Fruit fly (Drosophila melanogaster) whole organism, embryonic: ENCODE data around the gene Pax.
A peak's percentile ranks its signal among the peaks of the same experiment; 100 is the strongest.

ENCODE experiments used
- Asciz ChIP-seq: fragments of 200-800 bp; sonication (Bioruptor generic); optimal IDR thresholded peaks from 2 replicates; lab custom pipeline; 2017; ENCODE audit warnings: missing biosample characterization, mild to moderate bottlenecking, missing genetic modification characterization, missing genetic modification reagents
- B-H2 ChIP-seq: fragments of 200-800 bp; sonication (Bioruptor generic); optimal IDR thresholded peaks from 2 replicates; lab custom pipeline; 2018; ENCODE audit warnings: missing biosample characterization, mild to moderate bottlenecking, missing genetic modification characterization
- Blimp-1 ChIP-seq: fragments of 200-800 bp; sonication (Bioruptor generic); optimal IDR thresholded peaks from 3 replicates; lab custom pipeline; 2018; ENCODE audit warnings: missing biosample characterization, missing genetic modification characterization, mild to moderate bottlenecking, moderate library complexity, missing genetic modification reagents
- CG1024 ChIP-seq: fragments of 200-800 bp; sonication (Bioruptor generic); IDR thresholded peaks from 2 replicates; pipeline ENCODE4 v1.3.6; 2022; ENCODE audit warnings: missing biosample characterization, missing genetic modification characterization
- CG10543 ChIP-seq: fragments of 200-800 bp; sonication (Bioruptor generic); optimal IDR thresholded peaks from 3 replicates; lab custom pipeline; 2017; ENCODE audit warnings: missing biosample characterization, mild to moderate bottlenecking, missing genetic modification characterization, moderate library complexity
- CG11456 ChIP-seq: fragments of 200-800 bp; sonication (Bioruptor generic); IDR thresholded peaks from 3 replicates; pipeline ENCODE4 v1.3.6; 2022; ENCODE audit warnings: missing biosample characterization, missing genetic modification characterization
- CG14014 ChIP-seq: fragments of 200-800 bp; sonication (Bioruptor generic); IDR thresholded peaks from 2 replicates; pipeline ENCODE4 v1.3.6; 2022; ENCODE audit warnings: missing biosample characterization, missing genetic modification characterization
- CG15479 ChIP-seq: fragments of 200-800 bp; sonication (Bioruptor generic); optimal IDR thresholded peaks from 3 replicates; lab custom pipeline; 2019; ENCODE audit warnings: missing biosample characterization, mild to moderate bottlenecking, missing genetic modification characterization, moderate library complexity
- CG1603 ChIP-seq: fragments of 200-800 bp; sonication (Bioruptor generic); optimal IDR thresholded peaks from 2 replicates; lab custom pipeline; 2019; ENCODE audit warnings: missing biosample characterization, mild to moderate bottlenecking, missing genetic modification characterization, moderate library complexity
- CG16779 ChIP-seq: fragments of 200-800 bp; sonication (Bioruptor generic); IDR thresholded peaks from 2 replicates; pipeline ENCODE4 v1.3.6; 2022; ENCODE audit warnings: missing biosample characterization, missing genetic modification characterization
- CG2202 ChIP-seq: fragments of 200-800 bp; sonication (Bioruptor generic); optimal IDR thresholded peaks from 2 replicates; lab custom pipeline; 2018; ENCODE audit warnings: missing biosample characterization, mild to moderate bottlenecking, missing genetic modification characterization
- CG30403 ChIP-seq: fragments of 200-800 bp; sonication (Bioruptor generic); optimal IDR thresholded peaks from 3 replicates; lab custom pipeline; 2016; ENCODE audit warnings: missing biosample characterization, missing genetic modification characterization
- CG32772 ChIP-seq: fragments of 200-800 bp; sonication (Bioruptor generic); IDR thresholded peaks from 2 replicates; pipeline ENCODE4 v1.3.6; 2022; ENCODE audit warnings: missing biosample characterization, missing genetic modification characterization
- CG34224 ChIP-seq: fragments of 200-800 bp; sonication (Bioruptor generic); IDR thresholded peaks from 3 replicates; pipeline ENCODE4 v1.3.6; 2022; ENCODE audit warnings: missing biosample characterization, missing genetic modification characterization; ENCODE audit not compliant: partially characterized antibody
- CG4360 ChIP-seq: fragments of 200-800 bp; sonication (Bioruptor generic); IDR thresholded peaks from 2 replicates; pipeline ENCODE4 v1.3.6; 2022; ENCODE audit warnings: missing biosample characterization, missing genetic modification characterization
- CG43689 ChIP-seq: fragments of 200-800 bp; sonication (Bioruptor generic); IDR thresholded peaks from 2 replicates; pipeline ENCODE4 v1.3.6; 2022; ENCODE audit warnings: missing biosample characterization, missing genetic modification characterization
- CG4424 ChIP-seq: fragments of 200-800 bp; sonication (Bioruptor generic); optimal IDR thresholded peaks from 3 replicates; lab custom pipeline; 2016; ENCODE audit warnings: missing biosample characterization, missing genetic modification characterization
- CG6272 ChIP-seq: fragments of 200-800 bp; sonication (Bioruptor generic); IDR thresholded peaks from 2 replicates; pipeline ENCODE4 v1.3.6; 2022; ENCODE audit warnings: missing biosample characterization, missing genetic modification characterization
- CG7839 ChIP-seq: fragments of 200-800 bp; sonication (Bioruptor generic); optimal IDR thresholded peaks from 3 replicates; lab custom pipeline; 2018; ENCODE audit warnings: missing biosample characterization, mild to moderate bottlenecking, missing genetic modification characterization, moderate library complexity
- CG7963 ChIP-seq: fragments of 200-800 bp; sonication (Bioruptor generic); IDR thresholded peaks from 3 replicates; pipeline ENCODE4 v1.3.6; 2022; ENCODE audit warnings: missing biosample characterization, missing genetic modification characterization; ENCODE audit not compliant: partially characterized antibody
- CG8478 ChIP-seq: fragments of >200 bp; optimal IDR thresholded peaks from 2 replicates; lab custom pipeline; 2018
- Dad ChIP-seq: fragments of 200-800 bp; sonication (Bioruptor generic); optimal IDR thresholded peaks from 3 replicates; lab custom pipeline; 2016; ENCODE audit warnings: missing biosample characterization, missing genetic modification characterization
- Dbx ChIP-seq: fragments of 200-800 bp; sonication (Bioruptor generic); IDR thresholded peaks from 3 replicates; pipeline ENCODE4 v1.3.6; 2022; ENCODE audit warnings: missing biosample characterization, missing genetic modification characterization
- E2f2 ChIP-seq: fragments of 200-800 bp; sonication (Bioruptor generic); IDR thresholded peaks from 2 replicates; pipeline ENCODE4 v1.3.6; 2022; ENCODE audit warnings: missing biosample characterization, missing genetic modification characterization
- ERR ChIP-seq: fragments of 200-800 bp; sonication (Bioruptor generic); optimal IDR thresholded peaks from 2 replicates; lab custom pipeline; 2016; ENCODE audit warnings: missing biosample characterization, missing genetic modification characterization
- Fer3 ChIP-seq: fragments of 200-800 bp; sonication (Bioruptor generic); optimal IDR thresholded peaks from 2 replicates; lab custom pipeline; 2018; ENCODE audit warnings: missing biosample characterization, mild to moderate bottlenecking, missing genetic modification characterization, moderate library complexity
- HLH4C ChIP-seq: fragments of 200-800 bp; sonication (Bioruptor generic); IDR thresholded peaks from 3 replicates; pipeline ENCODE4 v1.3.6; 2022; ENCODE audit warnings: missing biosample characterization, missing genetic modification characterization; ENCODE audit not compliant: partially characterized antibody
- Hr3 ChIP-seq: fragments of 200-800 bp; sonication (Bioruptor generic); optimal IDR thresholded peaks from 3 replicates; lab custom pipeline; 2016; ENCODE audit warnings: missing biosample characterization, missing genetic modification characterization
- Jarid2 ChIP-seq: fragments of 200-800 bp; sonication (Bioruptor generic); optimal IDR thresholded peaks from 3 replicates; lab custom pipeline; 2017; ENCODE audit warnings: mild to moderate bottlenecking, missing biosample characterization, missing genetic modification reagents, missing genetic modification characterization
- Mes4 ChIP-seq: fragments of 200-800 bp; sonication (Bioruptor generic); optimal IDR thresholded peaks from 2 replicates; lab custom pipeline; 2016; ENCODE audit warnings: missing biosample characterization, missing genetic modification characterization
- Myb ChIP-seq: fragments of 200-800 bp; sonication (Bioruptor generic); optimal IDR thresholded peaks from 2 replicates; lab custom pipeline; 2016; ENCODE audit warnings: missing biosample characterization, missing genetic modification characterization
- Xbp1 ChIP-seq: fragments of 200-800 bp; sonication (Bioruptor generic); optimal IDR thresholded peaks from 3 replicates; lab custom pipeline; 2016; ENCODE audit warnings: missing biosample characterization, mild to moderate bottlenecking, missing genetic modification characterization
- aop ChIP-seq: fragments of 200-800 bp; sonication (Bioruptor generic); IDR thresholded peaks from 2 replicates; pipeline ENCODE4 v1.3.6; 2022; ENCODE audit warnings: missing biosample characterization, missing genetic modification characterization
- bigmax ChIP-seq: fragments of 200-800 bp; sonication (Bioruptor generic); optimal IDR thresholded peaks from 2 replicates; lab custom pipeline; 2018; ENCODE audit warnings: missing biosample characterization, mild to moderate bottlenecking, missing genetic modification characterization
- dm ChIP-seq: fragments of 200-800 bp; sonication (Bioruptor generic); optimal IDR thresholded peaks from 3 replicates; lab custom pipeline; 2016; ENCODE audit warnings: missing biosample characterization, missing genetic modification characterization
- ems ChIP-seq: fragments of 200-800 bp; sonication (Bioruptor generic); optimal IDR thresholded peaks from 3 replicates; lab custom pipeline; 2016; ENCODE audit warnings: missing biosample characterization, missing genetic modification characterization
- hth ChIP-seq: fragments of >200 bp; optimal IDR thresholded peaks from 2 replicates; lab custom pipeline; 2017; ENCODE audit warnings: inconsistent platforms
- kah ChIP-seq: fragments of 200-800 bp; sonication (Bioruptor generic); optimal IDR thresholded peaks from 2 replicates; lab custom pipeline; 2018; ENCODE audit warnings: missing biosample characterization, mild to moderate bottlenecking, missing genetic modification characterization
- lmd ChIP-seq: fragments of 200-800 bp; sonication (Bioruptor generic); IDR thresholded peaks from 2 replicates; pipeline ENCODE4 v1.3.6; 2022; ENCODE audit warnings: missing biosample characterization, missing genetic modification characterization
- mirr ChIP-seq: fragments of 200-800 bp; sonication (Bioruptor generic); optimal IDR thresholded peaks from 3 replicates; lab custom pipeline; 2018; ENCODE audit warnings: missing biosample characterization, mild to moderate bottlenecking, missing genetic modification characterization
- nerfin-1 ChIP-seq: fragments of 200-800 bp; sonication (Bioruptor generic); optimal IDR thresholded peaks from 3 replicates; lab custom pipeline; 2019; ENCODE audit warnings: missing biosample characterization, mild to moderate bottlenecking, missing genetic modification characterization, moderate library complexity
- phol ChIP-seq: fragments of 200-800 bp; sonication (Bioruptor generic); optimal IDR thresholded peaks from 3 replicates; lab custom pipeline; 2018; ENCODE audit warnings: missing biosample characterization, mild to moderate bottlenecking, missing genetic modification characterization, moderate library complexity
- sna ChIP-seq: fragments of 200-800 bp; sonication (Bioruptor generic); IDR thresholded peaks from 2 replicates; pipeline ENCODE4 v1.3.6; 2022; ENCODE audit warnings: missing biosample characterization, missing genetic modification characterization; ENCODE audit not compliant: partially characterized antibody
- sob ChIP-seq: fragments of 200-800 bp; sonication (Bioruptor generic); IDR thresholded peaks from 2 replicates; pipeline ENCODE4 v1.3.6; 2022; ENCODE audit warnings: missing biosample characterization, missing genetic modification characterization
- stc ChIP-seq: fragments of 200-800 bp; sonication (Bioruptor generic); IDR thresholded peaks from 2 replicates; pipeline ENCODE4 v1.3.6; 2022; ENCODE audit warnings: missing biosample characterization, missing genetic modification characterization
- sug ChIP-seq: fragments of 200-800 bp; optimal IDR thresholded peaks from 2 replicates; lab custom pipeline; 2019; ENCODE audit warnings: missing biosample characterization, mild to moderate bottlenecking, missing genetic modification characterization, moderate library complexity
- tio ChIP-seq: fragments of 200-800 bp; sonication (Bioruptor generic); optimal IDR thresholded peaks from 2 replicates; lab custom pipeline; 2017; ENCODE audit warnings: missing biosample characterization, missing genetic modification characterization, inconsistent platforms
- toy ChIP-seq: fragments of 200-800 bp; sonication (Bioruptor generic); IDR thresholded peaks from 2 replicates; pipeline ENCODE4 v1.3.6; 2022; ENCODE audit warnings: missing biosample characterization, missing genetic modification characterization
- tx ChIP-seq: fragments of 200-800 bp; sonication (Bioruptor generic); optimal IDR thresholded peaks from 2 replicates; lab custom pipeline; 2016; ENCODE audit warnings: missing biosample characterization, missing genetic modification characterization

The Pax gene

dm6 chr2L:19452535-19453317, 26.3 kb upstream of the Pax start (continued):
- TF ChIP-seq Jarid2 (GFP tag; lab: Kevin White, UChicago), result no peak
- TF ChIP-seq nerfin-1 (tag; lab: Kevin White, UChicago), result peak; percentile 97
- TF ChIP-seq Mes4 (GFP tag; lab: Kevin White, UChicago), result no peak
- TF ChIP-seq Fer3 (tag; lab: Kevin White, UChicago), result no peak
- no peak for TF ChIP-seq Dad (GFP tag; lab: Kevin White, UChicago)
- TF ChIP-seq CG1024 (GFP tag; lab: Robert Waterston, UW), result 0 out of 2 replicates have a peak, but pooled peaks have one; percentile 2
- TF ChIP-seq ERR (GFP tag; lab: Kevin White, UChicago), result no peak
- no peak for TF ChIP-seq HLH4C
- TF ChIP-seq tio (GFP tag; lab: Kevin White, UChicago), result no peak
- TF ChIP-seq CG43689 (GFP tag; lab: Robert Waterston, UW), result no peak
- TF ChIP-seq ems (GFP tag; lab: Kevin White, UChicago), result peak; percentile 1
- peak; percentile 21 for TF ChIP-seq Hr3 (GFP tag; lab: Kevin White, UChicago)
- no peak for TF ChIP-seq sug
- TF ChIP-seq E2f2 (GFP tag; lab: Robert Waterston, UW), result peak; percentile 75
- no peak for TF ChIP-seq mirr (GFP tag; lab: Kevin White, UChicago)
- 0 out of 3 replicates have a peak, but pooled peaks have one; percentile 22 for TF ChIP-seq CG11456 (GFP tag; lab: Robert Waterston, UW)
- peak; percentile 36 for TF ChIP-seq Myb (GFP tag; lab: Kevin White, UChicago)
- no peak for TF ChIP-seq toy
- TF ChIP-seq Xbp1 (GFP tag; lab: Kevin White, UChicago), result peak; percentile 5
- peak; percentile 1 for TF ChIP-seq dm (GFP tag; lab: Kevin White, UChicago)
- no peak for TF ChIP-seq CG2202 (tag; lab: Kevin White, UChicago)
- TF ChIP-seq Asciz (GFP tag; lab: Kevin White, UChicago), result no peak
- peak; percentile 56; the same call in 1 of the 2 replicates for TF ChIP-seq lmd (GFP tag; lab: Robert Waterston, UW)
- TF ChIP-seq CG32772 (GFP tag; lab: Robert Waterston, UW), result peak; percentile 36; the same call in 1 of the 2 replicates
- TF ChIP-seq CG15479 (GFP tag; lab: Kevin White, UChicago), result peak; percentile 76
- no peak; the same call in 1 of the 2 replicates for TF ChIP-seq sna (GFP tag; lab: Robert Waterston, UW)
- no peak for TF ChIP-seq CG4360 (GFP tag; lab: Robert Waterston, UW)
- 0 out of 2 replicates have a peak, but pooled peaks have one; percentile 42 for TF ChIP-seq CG14014 (GFP tag; lab: Robert Waterston, UW)
- no peak for TF ChIP-seq B-H2 (GFP tag; lab: Kevin White, UChicago)
- TF ChIP-seq CG16779, result 0 out of 2 replicates have a peak, but pooled peaks have one; percentile 3
- TF ChIP-seq Blimp-1 (GFP tag; lab: Kevin White, UChicago), result peak; percentile 4
- TF ChIP-seq CG30403 (GFP tag; lab: Kevin White, UChicago), result peak; percentile 25
- TF ChIP-seq CG7963, result 0 out of 3 replicates have a peak, but pooled peaks have one; percentile 17
- no peak for TF ChIP-seq CG1603 (tag; lab: Kevin White, UChicago)
- TF ChIP-seq aop (GFP tag; lab: Robert Waterston, UW), result no peak
- peak; percentile 18 for TF ChIP-seq CG10543 (GFP tag; lab: Kevin White, UChicago)
- TF ChIP-seq phol, result peak; percentile 78
- peak; percentile 36; the same call in 1 of the 3 replicates for TF ChIP-seq Dbx (GFP tag; lab: Robert Waterston, UW)
- TF ChIP-seq CG7839 (tag; lab: Kevin White, UChicago), result peak; percentile 32
- no peak for TF ChIP-seq bigmax (GFP tag; lab: Kevin White, UChicago)
- 0 out of 2 replicates have a peak, but pooled peaks have one; percentile 29 for TF ChIP-seq sob (GFP tag; lab: Robert Waterston, UW)
- TF ChIP-seq tx (GFP tag; lab: Kevin White, UChicago), result no peak
- TF ChIP-seq hth (lab: Kevin White, UChicago), result no peak
- TF ChIP-seq CG4424 (GFP tag; lab: Kevin White, UChicago), result no peak
- TF ChIP-seq kah (GFP tag; lab: Kevin White, UChicago), result no peak
- no peak for TF ChIP-seq CG8478 (lab: Kevin White, UChicago)
- TF ChIP-seq stc (GFP tag; lab: Robert Waterston, UW), result no peak
- peak; percentile 21; the same call in 2 of the 3 replicates for TF ChIP-seq CG34224 (GFP tag; lab: Robert Waterston, UW)
- no peak for TF ChIP-seq CG6272 (GFP tag; lab: Robert Waterston, UW)
